Worm (Caenorhabditis elegans) whole organism, L2 larva: ENCODE data around the gene nhr-18.

ENCODE experiments used
- ZK546.5 ChIP-seq: sonication (generic microtip); optimal IDR thresholded peaks from 2 replicates; lab custom pipeline; 2017; ENCODE audit warnings: missing biosample characterization, missing genetic modification characterization
- alr-1 ChIP-seq: fragments of 150-350 bp; optimal IDR thresholded peaks from 2 replicates; lab custom pipeline; 2014; ENCODE audit warnings: missing biosample characterization, missing genetic modification characterization
- ama-1 ChIP-seq: fragments of 150-350 bp; optimal IDR thresholded peaks from 2 replicates; lab custom pipeline; 2018; ENCODE audit warnings: inconsistent platforms
- crh-2 ChIP-seq: sonication (generic microtip); optimal IDR thresholded peaks from 2 replicates; lab custom pipeline; 2017; ENCODE audit warnings: missing biosample characterization, missing genetic modification characterization
- lin-39 ChIP-seq: fragments of 150-350 bp; optimal IDR thresholded peaks from 2 replicates; lab custom pipeline; 2014; ENCODE audit warnings: missing biosample characterization, missing genetic modification reagents, missing genetic modification characterization
- lsy-2 ChIP-seq, 2 experiments: fragments of 150-350 bp in 1 of 2; sonication (generic microtip) in 1 of 2; optimal IDR thresholded peaks; 2 replicates each; lab custom pipeline; 2014 to 2017; ENCODE audit warnings: missing biosample characterization in 2 of 2, missing genetic modification characterization in 2 of 2
- mab-5 ChIP-seq: fragments of 150-350 bp; optimal IDR thresholded peaks from 2 replicates; lab custom pipeline; 2014; ENCODE audit warnings: missing biosample characterization, missing genetic modification characterization
- mbf-1 ChIP-seq: sonication (generic microtip); optimal IDR thresholded peaks from 2 replicates; lab custom pipeline; 2017; ENCODE audit warnings: missing biosample characterization, missing genetic modification characterization
- mdl-1 ChIP-seq, 2 experiments: fragments of 150-350 bp in 1 of 2; sonication (generic microtip) in 1 of 2; optimal IDR thresholded peaks; 2 replicates each; lab custom pipeline; 2017; ENCODE audit warnings: missing biosample characterization in 2 of 2, missing genetic modification characterization in 2 of 2
- nhr-12 ChIP-seq: fragments of 150-350 bp; optimal IDR thresholded peaks from 2 replicates; lab custom pipeline; 2014; ENCODE audit warnings: missing biosample characterization, missing genetic modification characterization
- nhr-129 ChIP-seq: fragments of 150-350 bp; optimal IDR thresholded peaks from 2 replicates; lab custom pipeline; 2014; ENCODE audit warnings: missing biosample characterization, missing genetic modification characterization
- zag-1 ChIP-seq: fragments of 150-350 bp; optimal IDR thresholded peaks from 2 replicates; lab custom pipeline; 2014; ENCODE audit warnings: missing biosample characterization, missing genetic modification characterization

DNA sequence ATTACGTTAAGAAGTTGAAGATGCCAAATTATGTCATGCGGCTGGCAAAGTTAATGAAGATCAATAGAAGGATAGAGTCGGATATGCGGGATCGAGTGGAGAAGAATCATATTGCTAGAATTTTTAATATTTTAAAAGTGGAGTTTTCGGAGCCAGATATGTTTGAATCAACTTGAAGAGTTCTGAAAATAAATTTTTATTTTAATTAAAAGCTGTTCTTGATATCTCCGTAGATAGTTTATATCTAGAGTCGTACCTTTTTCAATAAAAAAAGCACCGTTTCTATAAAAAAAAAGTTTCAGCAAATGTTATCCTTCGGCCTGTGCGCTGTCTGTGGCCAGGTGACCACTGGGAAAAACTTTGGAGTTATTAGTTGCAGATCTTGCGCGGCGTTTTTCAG, 6.2 kb downstream of the nhr-18 start, which contains the start of gene nhr-96:
- TF ChIP-seq lin-39 (tag; lab: Kevin White, UChicago) (no peak), mab-5 (no peak), nhr-129 (no peak), mdl-1 (tag; optimal IDR thresholded peaks at IDR 0.05; lab: Kevin White, UChicago) (no peak), ZK546.5 (tag; lab: Kevin White, UChicago) (no peak), lsy-2 (tag; optimal IDR thresholded peaks at IDR 0.05; lab: Kevin White, UChicago) (no peak), zag-1 (tag; lab: Kevin White, UChicago) (no peak), alr-1 (tag; lab: Kevin White, UChicago) (no peak), nhr-12 (tag; lab: Kevin White, UChicago) (no peak), mbf-1 (no peak), crh-2 (tag; lab: Kevin White, UChicago) (no peak), ama-1 (lab: Kevin White, UChicago) (no peak)
